Worm (Caenorhabditis elegans) whole organism, L4 larva: ENCODE data around the gene F35E8.1.

Experiments
- F49E8.2 ChIP-seq: sonication (generic microtip); optimal IDR thresholded peaks from 2 replicates; lab custom pipeline; 2016; ENCODE audit warnings: missing compliant biosample characterization, mild to moderate bottlenecking, missing genetic modification characterization, borderline replicate concordance
- T20F7.1 ChIP-seq: fragments of 200-800 bp; sonication (Bioruptor generic); optimal IDR thresholded peaks from 2 replicates; lab custom pipeline; 2018; ENCODE audit warnings: mild to moderate bottlenecking, missing genetic modification characterization, missing compliant biosample characterization
- T26A8.4 ChIP-seq: fragments of 200-800 bp; sonication (Bioruptor generic); IDR thresholded peaks from 2 replicates; pipeline ENCODE4 v1.3.6; 2022; ENCODE audit warnings: missing genetic modification characterization, missing compliant biosample characterization
- Y105C5A.15 ChIP-seq: fragments of 200-800 bp; sonication (Bioruptor generic); IDR thresholded peaks from 2 replicates; pipeline ENCODE4 v1.3.6; 2022; ENCODE audit warnings: missing genetic modification characterization, missing compliant biosample characterization
- Y48G9A.11 ChIP-seq: fragments of 200-800 bp; sonication (Bioruptor generic); IDR thresholded peaks from 2 replicates; pipeline ENCODE4 v1.3.6; 2022; ENCODE audit warnings: missing genetic modification reagents, missing genetic modification characterization, missing compliant biosample characterization
- ZK337.2 ChIP-seq: fragments of 200-800 bp; sonication (Bioruptor generic); IDR thresholded peaks from 2 replicates; pipeline ENCODE4 v1.3.6; 2022; ENCODE audit warnings: missing genetic modification reagents, missing genetic modification characterization, missing compliant biosample characterization
- ZK546.5 ChIP-seq, 2 experiments: sonication (generic microtip); optimal IDR thresholded peaks; 2 replicates each; lab custom pipeline; 2017; ENCODE audit warnings: missing biosample characterization in 2 of 2, missing genetic modification characterization in 2 of 2
- aha-1 ChIP-seq: fragments of 150-350 bp; peaks from one replicate; lab custom pipeline; 2014; ENCODE audit warnings: missing biosample characterization, missing genetic modification characterization
- attf-4 ChIP-seq: sonication (generic microtip); optimal IDR thresholded peaks from 3 replicates; lab custom pipeline; 2017; ENCODE audit warnings: missing biosample characterization, missing genetic modification characterization
- ceh-82 ChIP-seq: sonication (generic microtip); optimal IDR thresholded peaks from 2 replicates; lab custom pipeline; 2017; ENCODE audit warnings: missing biosample characterization, missing genetic modification characterization
- ces-1 ChIP-seq: fragments of 150-350 bp; sonication (generic microtip); optimal IDR thresholded peaks from 4 replicates; lab custom pipeline; 2014; ENCODE audit warnings: missing biosample characterization, missing genetic modification reagents, missing genetic modification characterization
- cey-2 ChIP-seq: sonication (generic microtip); optimal IDR thresholded peaks from 3 replicates; lab custom pipeline; 2017; ENCODE audit warnings: missing genetic modification characterization, mild to moderate bottlenecking, missing compliant biosample characterization, antibody characterized with exemption, borderline replicate concordance; ENCODE audit not compliant: insufficient read depth
- ctbp-1 ChIP-seq: fragments of 200-800 bp; sonication (Bioruptor generic); IDR thresholded peaks from 2 replicates; pipeline ENCODE4 v1.3.6; 2022; ENCODE audit warnings: missing genetic modification reagents, missing genetic modification characterization, missing compliant biosample characterization
- daf-16 ChIP-seq, 3 experiments: sonication (generic microtip); optimal IDR thresholded peaks; 2 replicates each; lab custom pipeline; 2016 to 2017; ENCODE audit warnings: missing genetic modification characterization in 3 of 3, missing genetic modification reagents in 3 of 3, mild to moderate bottlenecking in 2 of 3, missing compliant biosample characterization in 2 of 3, missing biosample characterization in 1 of 3, moderate library complexity in 1 of 3
- daf-19 ChIP-seq: fragments of 200-800 bp; sonication (Bioruptor generic); conservative IDR thresholded peaks from 2 replicates; pipeline ENCODE4 v1.3.6; 2022; ENCODE audit warnings: missing genetic modification characterization, missing compliant biosample characterization
- daf-8 ChIP-seq: fragments of 200-800 bp; sonication (Bioruptor generic); IDR thresholded peaks from 2 replicates; pipeline ENCODE4 v1.3.6; 2022; ENCODE audit warnings: missing genetic modification characterization, missing compliant biosample characterization
- dmd-8 ChIP-seq: fragments of 200-800 bp; sonication (Bioruptor generic); IDR thresholded peaks from 2 replicates; pipeline ENCODE4 v1.3.6; 2022; ENCODE audit warnings: missing genetic modification characterization, missing compliant biosample characterization
- dmd-9 ChIP-seq: fragments of 200-800 bp; sonication (Bioruptor generic); IDR thresholded peaks from 2 replicates; pipeline ENCODE4 v1.3.6; 2022; ENCODE audit warnings: missing genetic modification reagents, missing genetic modification characterization, missing compliant biosample characterization
- duxl-1 ChIP-seq: sonication (generic microtip); optimal IDR thresholded peaks from 2 replicates; lab custom pipeline; 2016; ENCODE audit warnings: mild to moderate bottlenecking, missing genetic modification characterization, moderate library complexity, missing compliant biosample characterization; ENCODE audit not compliant: poor library complexity
- dve-1 ChIP-seq: sonication (generic microtip); optimal IDR thresholded peaks from 2 replicates; lab custom pipeline; 2017; ENCODE audit warnings: antibody characterized with exemption, mild to moderate bottlenecking, missing genetic modification characterization, missing compliant biosample characterization; ENCODE audit not compliant: insufficient read depth
- egl-27 ChIP-seq: sonication (generic microtip); optimal IDR thresholded peaks from 3 replicates; lab custom pipeline; 2017; ENCODE audit warnings: missing biosample characterization, missing genetic modification reagents, missing genetic modification characterization
- egl-43 ChIP-seq: fragments of 200-800 bp; sonication (Bioruptor generic); IDR thresholded peaks from 2 replicates; pipeline ENCODE4 v1.3.6; 2022; ENCODE audit warnings: missing genetic modification reagents, missing genetic modification characterization, missing compliant biosample characterization
- fkh-10 ChIP-seq: fragments of 150-350 bp; optimal IDR thresholded peaks from 2 replicates; lab custom pipeline; 2014; ENCODE audit warnings: missing biosample characterization, missing genetic modification reagents, missing genetic modification characterization
- hif-1 ChIP-seq, 2 experiments: sonication (generic microtip); optimal IDR thresholded peaks; 2 replicates each; lab custom pipeline; 2016 to 2017; ENCODE audit warnings: missing compliant biosample characterization in 2 of 2, missing genetic modification characterization in 2 of 2, missing genetic modification reagents in 2 of 2, missing genotype in 2 of 2, mild to moderate bottlenecking in 1 of 2
- hmg-1.1 ChIP-seq: fragments of 200-800 bp; sonication (Bioruptor generic); IDR thresholded peaks from 2 replicates; pipeline ENCODE4 v1.3.6; 2022; ENCODE audit warnings: missing genetic modification reagents, missing genetic modification characterization, missing compliant biosample characterization
- lim-7 ChIP-seq: fragments of 200-800 bp; sonication (Bioruptor generic); IDR thresholded peaks from 2 replicates; pipeline ENCODE4 v1.3.6; 2022; ENCODE audit warnings: missing genetic modification characterization, missing compliant biosample characterization
- lin-1 ChIP-seq: fragments of 200-800 bp; sonication (Bioruptor generic); IDR thresholded peaks from 2 replicates; pipeline ENCODE4 v1.3.6; 2022; ENCODE audit warnings: missing genetic modification reagents, missing genetic modification characterization, missing compliant biosample characterization
- lin-29 ChIP-seq: fragments of 200-800 bp; sonication (Bioruptor generic); IDR thresholded peaks from 2 replicates; pipeline ENCODE4 v1.3.6; 2022; ENCODE audit warnings: missing genetic modification reagents, missing genetic modification characterization, missing compliant biosample characterization
- lin-38 ChIP-seq: fragments of 200-800 bp; sonication (Bioruptor generic); IDR thresholded peaks from 2 replicates; pipeline ENCODE4 v1.3.6; 2022; ENCODE audit warnings: missing genetic modification reagents, missing genetic modification characterization, missing compliant biosample characterization
- lin-39 ChIP-seq: fragments of 150-350 bp; optimal IDR thresholded peaks from 2 replicates; lab custom pipeline; 2014; ENCODE audit warnings: missing biosample characterization, missing genetic modification reagents, missing genetic modification characterization
- lsy-2 ChIP-seq, 2 experiments: fragments of 150-350 bp in 1 of 2; sonication (generic microtip) in 1 of 2; optimal IDR thresholded peaks; 2 replicates each; lab custom pipeline; 2014 to 2017; ENCODE audit warnings: missing biosample characterization in 2 of 2, missing genetic modification characterization in 2 of 2
- madf-9 ChIP-seq: fragments of 200-800 bp; sonication (Bioruptor generic); conservative IDR thresholded peaks from 2 replicates; pipeline ENCODE4 v1.3.6; 2022; ENCODE audit warnings: missing genetic modification reagents, missing genetic modification characterization, missing compliant biosample characterization
- mdl-1 ChIP-seq, 2 experiments: fragments of 150-350 bp in 1 of 2; sonication (generic microtip) in 1 of 2; optimal IDR thresholded peaks; 2 replicates each; lab custom pipeline; 2014 to 2017; ENCODE audit warnings: missing biosample characterization in 2 of 2, missing genetic modification characterization in 2 of 2
- mep-1 ChIP-seq: fragments of 150-350 bp; sonication (generic microtip); optimal IDR thresholded peaks from 3 replicates; lab custom pipeline; 2014; ENCODE audit warnings: missing biosample characterization, missing genetic modification characterization
- nhr-111 ChIP-seq: fragments of 200-800 bp; sonication (Bioruptor generic); optimal IDR thresholded peaks from 2 replicates; lab custom pipeline; 2018; ENCODE audit warnings: mild to moderate bottlenecking, missing genetic modification characterization, missing compliant biosample characterization
- nhr-28 ChIP-seq: fragments of 150-350 bp; optimal IDR thresholded peaks from 2 replicates; lab custom pipeline; 2014; ENCODE audit warnings: missing biosample characterization, missing genetic modification characterization
- nhr-41 ChIP-seq: fragments of 200-800 bp; sonication (Bioruptor generic); IDR thresholded peaks from 2 replicates; pipeline ENCODE4 v1.3.6; 2022; ENCODE audit warnings: missing genetic modification reagents, missing genetic modification characterization, missing compliant biosample characterization
- nhr-42 ChIP-seq: fragments of 200-800 bp; sonication (Bioruptor generic); IDR thresholded peaks from 2 replicates; pipeline ENCODE4 v1.3.6; 2022; ENCODE audit warnings: missing genetic modification characterization, missing compliant biosample characterization
- nhr-48 ChIP-seq: sonication (generic microtip); optimal IDR thresholded peaks from 2 replicates; lab custom pipeline; 2016; ENCODE audit warnings: mild to moderate bottlenecking, missing genetic modification characterization, missing compliant biosample characterization
- nhr-76 ChIP-seq: fragments of 150-350 bp; optimal IDR thresholded peaks from 2 replicates; lab custom pipeline; 2014; ENCODE audit warnings: missing biosample characterization, missing genetic modification characterization
- pqm-1 ChIP-seq: sonication (generic microtip); optimal IDR thresholded peaks from 2 replicates; lab custom pipeline; 2017; ENCODE audit warnings: missing biosample characterization, missing genetic modification characterization
- rbr-2 ChIP-seq: sonication (generic microtip); optimal IDR thresholded peaks from 2 replicates; lab custom pipeline; 2016; ENCODE audit warnings: missing genotype, missing genetic modification characterization, missing compliant biosample characterization
- saeg-2 ChIP-seq: fragments of 200-800 bp; sonication (Bioruptor generic); IDR thresholded peaks from 2 replicates; pipeline ENCODE4 v1.3.6; 2022; ENCODE audit warnings: missing genetic modification reagents, missing genetic modification characterization, missing compliant biosample characterization
- sdz-12 ChIP-seq: fragments of 200-800 bp; sonication (Bioruptor generic); optimal IDR thresholded peaks from 2 replicates; lab custom pipeline; 2018; ENCODE audit warnings: mild to moderate bottlenecking, missing genetic modification characterization, missing compliant biosample characterization
- set-16 ChIP-seq: fragments of 200-800 bp; sonication (Bioruptor generic); IDR thresholded peaks from 2 replicates; pipeline ENCODE4 v1.3.6; 2022; ENCODE audit warnings: missing genetic modification reagents, missing genetic modification characterization, missing compliant biosample characterization
- skn-1 ChIP-seq: fragments of 150-350 bp; optimal IDR thresholded peaks from 2 replicates; lab custom pipeline; 2014; ENCODE audit warnings: missing biosample characterization, missing genetic modification characterization
- snpc-1.2 ChIP-seq: fragments of 200-800 bp; sonication (Bioruptor generic); IDR thresholded peaks from 2 replicates; pipeline ENCODE4 v1.3.6; 2022; ENCODE audit warnings: missing genetic modification reagents, missing genetic modification characterization, missing compliant biosample characterization
- tag-97 ChIP-seq: fragments of 200-800 bp; sonication (Bioruptor generic); IDR thresholded peaks from 2 replicates; pipeline ENCODE4 v1.3.6; 2022; ENCODE audit warnings: missing genetic modification characterization, missing compliant biosample characterization
- tra-1 ChIP-seq: fragments of 200-800 bp; sonication (Bioruptor generic); IDR thresholded peaks from 2 replicates; pipeline ENCODE4 v1.3.6; 2022; ENCODE audit warnings: missing genetic modification reagents, missing genetic modification characterization, missing compliant biosample characterization
- vab-7 ChIP-seq: fragments of 200-800 bp; sonication (Bioruptor generic); IDR thresholded peaks from 2 replicates; pipeline ENCODE4 v1.3.6; 2022; ENCODE audit warnings: missing genetic modification reagents, missing genetic modification characterization, missing compliant biosample characterization
- zip-11 ChIP-seq: fragments of 200-800 bp; sonication (Bioruptor generic); IDR thresholded peaks from 2 replicates; pipeline ENCODE4 v1.3.6; 2022; ENCODE audit warnings: missing genetic modification characterization, missing compliant biosample characterization
- ztf-7 ChIP-seq: fragments of 150-350 bp; optimal IDR thresholded peaks from 2 replicates; lab custom pipeline; 2014; ENCODE audit warnings: missing biosample characterization, missing genetic modification characterization

The F35E8.1 gene

ce11 chrV:15880033-15880432 lies 25.4 kb downstream of the F35E8.1 start:
- no peak for TF ChIP-seq snpc-1.2 (GFP tag; lab: Robert Waterston, UW)
- no peak for TF ChIP-seq ceh-82 (tag; lab: Kevin White, UChicago)
- peak in 1 of 2 experiments; percentile 14 for TF ChIP-seq lsy-2 (tag; optimal IDR thresholded peaks at IDR 0.05; lab: Kevin White, UChicago)
- TF ChIP-seq daf-19 (GFP tag; lab: Robert Waterston, UW) = no peak
- TF ChIP-seq hmg-1.1 (GFP tag; lab: Robert Waterston, UW) = no peak
- no peak for TF ChIP-seq zip-11 (GFP tag; lab: Robert Waterston, UW)
- TF ChIP-seq nhr-76 (tag; lab: Kevin White, UChicago) = no peak
- TF ChIP-seq saeg-2 = no peak
- no peak for TF ChIP-seq attf-4 (tag; lab: Kevin White, UChicago)
- TF ChIP-seq nhr-111 = no peak
- no peak for TF ChIP-seq rbr-2 (tag; lab: Kevin White, UChicago)
- no peak for TF ChIP-seq T20F7.1 (GFP tag; lab: Kevin White, UChicago)
- TF ChIP-seq lin-29 (GFP tag; lab: Robert Waterston, UW) = no peak
- TF ChIP-seq sdz-12 (GFP tag; lab: Kevin White, UChicago) = no peak
- no peak for TF ChIP-seq lin-1 (GFP tag; lab: Robert Waterston, UW)
- TF ChIP-seq daf-16 (GFP tag; optimal IDR thresholded peaks at IDR 0.05; lab: Kevin White, UChicago) = no peak
- peak; percentile 26 for TF ChIP-seq daf-16 (tag; optimal IDR thresholded peaks at IDR 0.05; lab: Kevin White, UChicago)
- no peak for TF ChIP-seq lin-38
- no peak for TF ChIP-seq madf-9 (GFP tag; lab: Robert Waterston, UW)
- TF ChIP-seq skn-1 (tag; lab: Kevin White, UChicago) = no peak
- no peak for TF ChIP-seq dmd-9 (GFP tag; lab: Robert Waterston, UW)
- no peak for TF ChIP-seq lim-7 (GFP tag; lab: Robert Waterston, UW)
- no peak for TF ChIP-seq lin-39 (tag; lab: Kevin White, UChicago)
- peak; percentile 59 for TF ChIP-seq pqm-1 (tag; lab: Kevin White, UChicago)
- TF ChIP-seq nhr-48 (tag; lab: Kevin White, UChicago) = no peak
- no peak for TF ChIP-seq cey-2 (tag; lab: Kevin White, UChicago)
- TF ChIP-seq F49E8.2 = no peak
- TF ChIP-seq hif-1 (tag; optimal IDR thresholded peaks at IDR 0.05; lab: Kevin White, UChicago) = no peak
- TF ChIP-seq tra-1 = no peak
- TF ChIP-seq nhr-42 (GFP tag; lab: Robert Waterston, UW) = no peak
- no peak for TF ChIP-seq duxl-1 (tag; lab: Kevin White, UChicago)
- TF ChIP-seq T26A8.4 (GFP tag; lab: Robert Waterston, UW) = no peak
- peak; percentile 16 for TF ChIP-seq mep-1
- TF ChIP-seq daf-8 (GFP tag; lab: Robert Waterston, UW) = no peak
- no peak for TF ChIP-seq dmd-8
- TF ChIP-seq ZK546.5 (tag; optimal IDR thresholded peaks at IDR 0.05; lab: Kevin White, UChicago) = no peak
- TF ChIP-seq nhr-41 (GFP tag; lab: Robert Waterston, UW) = no peak
- no peak for TF ChIP-seq ztf-7 (tag; lab: Kevin White, UChicago)
- TF ChIP-seq set-16 (GFP tag; lab: Robert Waterston, UW) = no peak
- TF ChIP-seq aha-1 (tag; lab: Kevin White, UChicago) = no peak
- TF ChIP-seq Y105C5A.15 (GFP tag; lab: Robert Waterston, UW) = no peak
- TF ChIP-seq Y48G9A.11 = no peak
- TF ChIP-seq fkh-10 = no peak
- TF ChIP-seq ces-1 (GFP tag; lab: Kevin White, UChicago) = no peak
- peak; percentile 55 for TF ChIP-seq dve-1 (tag; lab: Kevin White, UChicago)
- peak in 1 of 2 experiments; percentile 36 for TF ChIP-seq mdl-1 (tag; optimal IDR thresholded peaks at IDR 0.05; lab: Kevin White, UChicago)
- TF ChIP-seq vab-7 (GFP tag; lab: Robert Waterston, UW) = no peak
- no peak for TF ChIP-seq tag-97 (GFP tag; lab: Robert Waterston, UW)
- no peak for TF ChIP-seq ctbp-1 (GFP tag; lab: Robert Waterston, UW)
- no peak for TF ChIP-seq egl-27
- peak; percentile 81 for TF ChIP-seq nhr-28 (tag; lab: Kevin White, UChicago)
- TF ChIP-seq egl-43 (GFP tag; lab: Robert Waterston, UW) = no peak
- TF ChIP-seq ZK337.2 (GFP tag; lab: Robert Waterston, UW) = no peak
